Fruit fly (Drosophila melanogaster) whole organism, embryonic: ENCODE measurements around the gene Psf2.
A peak's percentile ranks its signal among the peaks of the same experiment; 100 is the strongest.

Experiments
- CG10543 ChIP-seq: fragments of 200-800 bp; sonication (Bioruptor generic); optimal IDR thresholded peaks from 3 replicates; lab custom pipeline; 2017; ENCODE audit warnings: missing biosample characterization, mild to moderate bottlenecking, missing genetic modification characterization, moderate library complexity
- CG10959 ChIP-seq: fragments of 200-800 bp; sonication (Bioruptor generic); IDR thresholded peaks from 2 replicates; pipeline ENCODE4 v1.3.6; 2022; ENCODE audit warnings: missing biosample characterization, missing genetic modification characterization
- CG11398 ChIP-seq: fragments of 200-800 bp; sonication (Bioruptor generic); optimal IDR thresholded peaks from 2 replicates; lab custom pipeline; 2016; ENCODE audit warnings: missing biosample characterization, missing genetic modification characterization
- CG11696 ChIP-seq: fragments of 200-800 bp; sonication (Bioruptor generic); IDR thresholded peaks from 2 replicates; pipeline ENCODE4 v1.3.6; 2022; ENCODE audit warnings: missing biosample characterization, missing genetic modification characterization
- CG13775 ChIP-seq: fragments of 200-800 bp; sonication (Bioruptor generic); optimal IDR thresholded peaks from 3 replicates; lab custom pipeline; 2017; ENCODE audit warnings: missing biosample characterization, mild to moderate bottlenecking, missing genetic modification characterization
- CG15479 ChIP-seq: fragments of 200-800 bp; sonication (Bioruptor generic); optimal IDR thresholded peaks from 3 replicates; lab custom pipeline; 2019; ENCODE audit warnings: missing biosample characterization, mild to moderate bottlenecking, missing genetic modification characterization, moderate library complexity
- CG15514 ChIP-seq: fragments of 200-800 bp; sonication (Bioruptor generic); optimal IDR thresholded peaks from 3 replicates; lab custom pipeline; 2017; ENCODE audit warnings: missing biosample characterization, missing genetic modification characterization, mild to moderate bottlenecking, moderate library complexity, missing genetic modification reagents
- CG15696 ChIP-seq: fragments of 200-800 bp; sonication (Bioruptor generic); optimal IDR thresholded peaks from 2 replicates; lab custom pipeline; 2019; ENCODE audit warnings: missing biosample characterization, mild to moderate bottlenecking, missing genetic modification characterization, moderate library complexity
- CG18262 ChIP-seq: fragments of 200-800 bp; optimal IDR thresholded peaks from 3 replicates; lab custom pipeline; 2019; ENCODE audit warnings: missing biosample characterization, mild to moderate bottlenecking, missing genetic modification characterization, moderate library complexity
- CG2712 ChIP-seq: fragments of 200-800 bp; optimal IDR thresholded peaks from 3 replicates; lab custom pipeline; 2019; ENCODE audit warnings: missing biosample characterization, mild to moderate bottlenecking, missing genetic modification characterization, moderate library complexity
- CG31365 ChIP-seq: fragments of 200-800 bp; sonication (Bioruptor generic); optimal IDR thresholded peaks from 2 replicates; lab custom pipeline; 2018; ENCODE audit warnings: missing biosample characterization, mild to moderate bottlenecking, missing genetic modification characterization
- CG4282 ChIP-seq: fragments of 200-800 bp; sonication (Bioruptor generic); optimal IDR thresholded peaks from 2 replicates; lab custom pipeline; 2016; ENCODE audit warnings: missing biosample characterization, missing genetic modification characterization
- CG4820 ChIP-seq: fragments of 200-800 bp; sonication (Bioruptor generic); optimal IDR thresholded peaks from 3 replicates; lab custom pipeline; 2016; ENCODE audit warnings: missing biosample characterization, missing genetic modification characterization
- CG7556 ChIP-seq: fragments of 200-800 bp; sonication (Bioruptor generic); optimal IDR thresholded peaks from 2 replicates; lab custom pipeline; 2017; ENCODE audit warnings: missing biosample characterization, mild to moderate bottlenecking, missing genetic modification characterization
- CG8944 ChIP-seq: fragments of 200-800 bp; sonication (Bioruptor generic); optimal IDR thresholded peaks from 3 replicates; lab custom pipeline; 2016; ENCODE audit warnings: missing biosample characterization, missing genetic modification characterization
- CG9932 ChIP-seq: fragments of 200-800 bp; sonication (Bioruptor generic); IDR thresholded peaks from 2 replicates; pipeline ENCODE4 v1.3.6; 2022; ENCODE audit warnings: missing biosample characterization, missing genetic modification characterization
- Camta ChIP-seq: fragments of 200-800 bp; sonication (Bioruptor generic); optimal IDR thresholded peaks from 2 replicates; lab custom pipeline; 2016; ENCODE audit warnings: missing biosample characterization, missing genetic modification characterization
- Fer2 ChIP-seq: fragments of 200-800 bp; sonication (Bioruptor generic); optimal IDR thresholded peaks from 2 replicates; lab custom pipeline; 2018; ENCODE audit warnings: missing biosample characterization, mild to moderate bottlenecking, missing genetic modification characterization, moderate library complexity
- Hr78 ChIP-seq, 2 experiments: fragments of 200-800 bp in 1 of 2; fragments of >200 bp in 1 of 2; sonication (Bioruptor generic) in 1 of 2; optimal IDR thresholded peaks; 2 replicates each; lab custom pipeline; 2017 to 2019; ENCODE audit warnings: missing biosample characterization in 2 of 2, missing genetic modification characterization in 2 of 2, mild to moderate bottlenecking in 1 of 2, moderate library complexity in 1 of 2
- MESR4 ChIP-seq: fragments of 200-800 bp; sonication (Bioruptor generic); optimal IDR thresholded peaks from 2 replicates; lab custom pipeline; 2018; ENCODE audit warnings: missing biosample characterization, mild to moderate bottlenecking, missing genetic modification characterization, moderate library complexity
- PHDP ChIP-seq: fragments of 200-800 bp; sonication (Bioruptor generic); optimal IDR thresholded peaks from 3 replicates; lab custom pipeline; 2018; ENCODE audit warnings: missing biosample characterization, mild to moderate bottlenecking, missing genetic modification characterization, moderate library complexity
- Side ChIP-seq: fragments of 200-800 bp; sonication (Bioruptor generic); optimal IDR thresholded peaks from 2 replicates; lab custom pipeline; 2016; ENCODE audit warnings: missing biosample characterization, missing genetic modification characterization
- Trl ChIP-seq, 3 experiments: fragments of >200 bp in 2 of 3; fragments of 200-800 bp in 1 of 3; sonication (Bioruptor generic) in 1 of 3; optimal IDR thresholded peaks; 2 replicates in 1 of 3; 3 replicates in 2 of 3; lab custom pipeline; 2016 to 2017; ENCODE audit warnings: missing biosample characterization in 1 of 3, missing genetic modification characterization in 1 of 3
- aop ChIP-seq: fragments of 200-800 bp; sonication (Bioruptor generic); IDR thresholded peaks from 2 replicates; pipeline ENCODE4 v1.3.6; 2022; ENCODE audit warnings: missing biosample characterization, missing genetic modification characterization
- caup ChIP-seq: fragments of 200-800 bp; sonication (Bioruptor generic); optimal IDR thresholded peaks from 3 replicates; lab custom pipeline; 2017; ENCODE audit warnings: missing biosample characterization, mild to moderate bottlenecking, missing genetic modification characterization, moderate library complexity; ENCODE audit not compliant: severe bottlenecking
- chm ChIP-seq: fragments of 200-800 bp; sonication (Bioruptor generic); IDR thresholded peaks from 2 replicates; pipeline ENCODE4 v1.3.6; 2022; ENCODE audit warnings: missing biosample characterization, missing genetic modification characterization
- corto ChIP-seq: fragments of 200-800 bp; sonication (Bioruptor generic); optimal IDR thresholded peaks from 2 replicates; lab custom pipeline; 2016; ENCODE audit warnings: missing biosample characterization, mild to moderate bottlenecking, missing genetic modification characterization, moderate library complexity
- crol ChIP-seq: fragments of 200-800 bp; sonication (Bioruptor generic); IDR thresholded peaks from 2 replicates; pipeline ENCODE4 v1.3.6; 2022; ENCODE audit warnings: missing biosample characterization, missing genetic modification characterization
- eve ChIP-seq, 2 experiments: fragments of >200 bp; optimal IDR thresholded peaks; 2 replicates each; lab custom pipeline; 2017; ENCODE audit warnings: missing biosample characterization in 2 of 2, missing genetic modification characterization in 2 of 2
- grn ChIP-seq: fragments of 200-800 bp; sonication (Bioruptor generic); optimal IDR thresholded peaks from 3 replicates; lab custom pipeline; 2017; ENCODE audit warnings: missing biosample characterization, missing genetic modification characterization
- inv ChIP-seq: fragments of 200-800 bp; sonication (Bioruptor generic); IDR thresholded peaks from 2 replicates; pipeline ENCODE4 v1.3.6; 2022; ENCODE audit warnings: missing biosample characterization, missing genetic modification characterization; ENCODE audit not compliant: partially characterized antibody
- kni ChIP-seq: fragments of 200-800 bp; sonication (Bioruptor generic); optimal IDR thresholded peaks from 3 replicates; lab custom pipeline; 2017; ENCODE audit warnings: mild to moderate bottlenecking, missing biosample characterization, missing genetic modification reagents, missing genetic modification characterization
- lab ChIP-seq: fragments of 200-800 bp; sonication (Bioruptor generic); optimal IDR thresholded peaks from 3 replicates; lab custom pipeline; 2017; ENCODE audit warnings: missing biosample characterization, missing genetic modification characterization, mild to moderate bottlenecking, moderate library complexity, missing genetic modification reagents
- nom ChIP-seq: fragments of 200-800 bp; sonication (Bioruptor generic); optimal IDR thresholded peaks from 2 replicates; lab custom pipeline; 2017; ENCODE audit warnings: missing biosample characterization, missing genetic modification characterization, mild to moderate bottlenecking, moderate library complexity, missing genetic modification reagents
- onecut ChIP-seq: fragments of 200-800 bp; sonication (Bioruptor generic); IDR thresholded peaks from 2 replicates; pipeline ENCODE4 v1.3.6; 2022; ENCODE audit warnings: missing biosample characterization, missing genetic modification characterization
- org-1 ChIP-seq: fragments of 200-800 bp; sonication (Bioruptor generic); optimal IDR thresholded peaks from 2 replicates; lab custom pipeline; 2017; ENCODE audit warnings: missing biosample characterization, missing genetic modification characterization
- pros ChIP-seq: fragments of 200-800 bp; sonication (Bioruptor generic); optimal IDR thresholded peaks from 3 replicates; lab custom pipeline; 2019; ENCODE audit warnings: missing biosample characterization, mild to moderate bottlenecking, missing genetic modification characterization, moderate library complexity
- sens ChIP-seq: fragments of 200-800 bp; sonication (Bioruptor generic); peaks from one replicate; lab custom pipeline; 2016; ENCODE audit warnings: missing biosample characterization, missing genetic modification characterization
- sr ChIP-seq: fragments of 200-800 bp; sonication (Bioruptor generic); IDR thresholded peaks from 3 replicates; pipeline ENCODE4 v1.3.6; 2022; ENCODE audit warnings: missing biosample characterization, missing genetic modification characterization
- tll ChIP-seq, 2 experiments: fragments of 200-800 bp in 1 of 2; fragments of >200 bp in 1 of 2; sonication (Bioruptor generic) in 1 of 2; optimal IDR thresholded peaks; 2 replicates each; lab custom pipeline; 2017 to 2019; ENCODE audit warnings: missing biosample characterization in 2 of 2, missing genetic modification characterization in 2 of 2, mild to moderate bottlenecking in 1 of 2, moderate library complexity in 1 of 2
- trem ChIP-seq: fragments of 200-800 bp; optimal IDR thresholded peaks from 3 replicates; lab custom pipeline; 2019; ENCODE audit warnings: missing biosample characterization, mild to moderate bottlenecking, missing genetic modification characterization, moderate library complexity
- z ChIP-seq: fragments of 200-800 bp; sonication (Bioruptor generic); IDR thresholded peaks from 3 replicates; pipeline ENCODE4 v1.3.6; 2022; ENCODE audit warnings: missing biosample characterization, missing genetic modification characterization
- zen ChIP-seq: fragments of 200-800 bp; sonication (Bioruptor generic); optimal IDR thresholded peaks from 3 replicates; lab custom pipeline; 2018; ENCODE audit warnings: missing biosample characterization, mild to moderate bottlenecking, missing genetic modification characterization, moderate library complexity

Psf2 gene

dm6 chr2L:4382522-4382921 lies 4.6 kb downstream of the Psf2 start, which contains the start of gene CG17612 (continued):
- TF ChIP-seq trem (tag; lab: Kevin White, UChicago) (peak; percentile 38), MESR4 (GFP tag; lab: Kevin White, UChicago) (peak; percentile 33), inv (GFP tag; lab: Robert Waterston, UW) (peak; percentile 29; the same call in 1 of the 2 replicates), CG15514 (peak; percentile 5)

- peak; percentile 46 for TF ChIP-seq CG15479 (GFP tag; lab: Kevin White, UChicago)
- no peak for TF ChIP-seq org-1 (GFP tag; lab: Kevin White, UChicago)
- peak in 1 of 2 experiments; percentile 87 for TF ChIP-seq tll (GFP tag; optimal IDR thresholded peaks at IDR 0.05; lab: Kevin White, UChicago)
- peak; percentile 39; the same call in 1 of the 2 replicates for TF ChIP-seq onecut
- TF ChIP-seq Fer2 (tag; lab: Kevin White, UChicago): no peak
- no peak for TF ChIP-seq CG18262 (tag; lab: Kevin White, UChicago)
- TF ChIP-seq chm (GFP tag; lab: Robert Waterston, UW): 0 out of 2 replicates have a peak, but pooled peaks have one; percentile 9
- peak; percentile 21; the same call in 1 of the 2 replicates for TF ChIP-seq aop (GFP tag; lab: Robert Waterston, UW)
- peak; percentile 9 for TF ChIP-seq grn (GFP tag; lab: Kevin White, UChicago)
- no peak for TF ChIP-seq CG13775
- no peak for TF ChIP-seq caup
- no peak for TF ChIP-seq CG11696 (GFP tag; lab: Robert Waterston, UW)
- peak; percentile 12 for TF ChIP-seq kni (GFP tag; lab: Kevin White, UChicago)
- TF ChIP-seq sens (GFP tag; lab: Kevin White, UChicago): peak; percentile 69
- TF ChIP-seq Camta: no peak
- peak in 1 of 2 experiments; percentile 47 for TF ChIP-seq eve (GFP tag; optimal IDR thresholded peaks at IDR 0.05; lab: Kevin White, UChicago)
- TF ChIP-seq CG9932 (GFP tag; lab: Robert Waterston, UW): no peak
- no peak for TF ChIP-seq CG4282
- peak; percentile 68 for TF ChIP-seq zen (tag; lab: Kevin White, UChicago)
- peak; percentile 46 for TF ChIP-seq CG15696 (tag; lab: Kevin White, UChicago)
- no peak for TF ChIP-seq CG7556
- TF ChIP-seq CG2712 (tag; lab: Kevin White, UChicago): no peak
- no peak for TF ChIP-seq corto (GFP tag; lab: Kevin White, UChicago)
Measured at dm6 chr2L:4378380-4378779, 8.8 kb downstream of the Psf2 start.

- TF ChIP-seq aop (GFP tag; lab: Robert Waterston, UW): 0 out of 2 replicates have a peak, but pooled peaks have one; percentile 45
- peak; percentile 79 for TF ChIP-seq crol
- peak in 1 of 2 experiments; percentile 69 for TF ChIP-seq Hr78 (GFP tag; optimal IDR thresholded peaks at IDR 0.05; lab: Kevin White, UChicago)
- no peak for TF ChIP-seq lab (GFP tag; lab: Kevin White, UChicago)
Measured at dm6 chr2L:4377747-4378146, 9.4 kb downstream of the Psf2 start.

- TF ChIP-seq nom: peak; percentile 83
- TF ChIP-seq PHDP (tag; lab: Kevin White, UChicago): no peak
- no peak for TF ChIP-seq CG31365 (tag; lab: Kevin White, UChicago)
- no peak; the same call in 1 of the 2 replicates for TF ChIP-seq CG10959 (GFP tag; lab: Robert Waterston, UW)
- no peak for TF ChIP-seq pros (GFP tag; lab: Kevin White, UChicago)
- no peak for TF ChIP-seq CG4820 (GFP tag; lab: Kevin White, UChicago)
- no peak for TF ChIP-seq sr (GFP tag; lab: Robert Waterston, UW)
- TF ChIP-seq Trl (optimal IDR thresholded peaks at IDR 0.05; lab: Kevin White, UChicago): peak; percentile 31 to 40
- no peak for TF ChIP-seq Trl (GFP tag; optimal IDR thresholded peaks at IDR 0.05; lab: Kevin White, UChicago)
- no peak for TF ChIP-seq Side (GFP tag; lab: Kevin White, UChicago)
- TF ChIP-seq z (GFP tag; lab: Robert Waterston, UW): no peak
- no peak for TF ChIP-seq CG11398 (GFP tag; lab: Kevin White, UChicago)
- no peak for TF ChIP-seq CG8944
- peak; percentile 25 for TF ChIP-seq CG10543 (GFP tag; lab: Kevin White, UChicago)
Measured at dm6 chr2L:4375035-4376009, 11.8 kb downstream of the Psf2 start.
